Fruit fly (Drosophila melanogaster): ENCODE results near the gene CG6696.

CG6696 gene

dm6 chrX:18613434-18613833 lies 48.5 kb downstream of the CG6696 start (continued):
- TF ChIP-seq pan (optimal IDR thresholded peaks at IDR 0.05) (no peak), pan (GFP tag; optimal IDR thresholded peaks at IDR 0.05 in 1 of 2, IDR thresholded peaks at IDR 0.05 in 1 of 2) (peak in 1 of 2 experiments; percentile 12), Lhr (GFP tag; optimal IDR thresholded peaks at IDR 0.05) (no peak), Gug (GFP tag; IDR thresholded peaks at IDR 0.05) (no peak), CG10959 (GFP tag; IDR thresholded peaks at IDR 0.05) (no peak), Hmx (GFP tag; optimal IDR thresholded peaks at IDR 0.05) (no peak), insv (GFP tag; optimal IDR thresholded peaks at IDR 0.05) (no peak), Hmr (GFP tag; optimal IDR thresholded peaks at IDR 0.05) (peak; percentile 5), wek (GFP tag; optimal IDR thresholded peaks at IDR 0.05) (no peak), Lpt (GFP tag; optimal IDR thresholded peaks at IDR 0.05) (no peak), ac (GFP tag; optimal IDR thresholded peaks at IDR 0.05) (no peak), zfh1 (GFP tag; IDR thresholded peaks at IDR 0.05) (no peak), CG3995 (GFP tag; optimal IDR thresholded peaks at IDR 0.05) (no peak), CG30431 (GFP tag; optimal IDR thresholded peaks at IDR 0.05) (no peak), NfI (GFP tag; optimal IDR thresholded peaks at IDR 0.05) (no peak), Sin3A (optimal IDR thresholded peaks at IDR 0.05) (no peak), CG12659 (GFP tag; optimal IDR thresholded peaks at IDR 0.05) (no peak), CG11456 (GFP tag; IDR thresholded peaks at IDR 0.05) (no peak), CG3726 (GFP tag; IDR thresholded peaks at IDR 0.05) (no peak), Xbp1 (GFP tag; optimal IDR thresholded peaks at IDR 0.05) (peak; percentile 18), Pdp1 (GFP tag; optimal IDR thresholded peaks at IDR 0.05) (no peak), CG1647 (GFP tag; optimal IDR thresholded peaks at IDR 0.05) (no peak), ham (GFP tag; IDR thresholded peaks at IDR 0.05) (no peak), CG4617 (GFP tag; optimal IDR thresholded peaks at IDR 0.05; ENCODE audit: borderline replicate concordance) (no peak), inv (GFP tag; IDR thresholded peaks at IDR 0.05; ENCODE audit: partially characterized antibody) (no peak), MESR4 (GFP tag; optimal IDR thresholded peaks at IDR 0.05) (no peak), vfl (GFP tag; optimal IDR thresholded peaks at IDR 0.05) (no peak), HLH4C (GFP tag; IDR thresholded peaks at IDR 0.05; ENCODE audit: partially characterized antibody) (no peak), emc (GFP tag; optimal IDR thresholded peaks at IDR 0.05) (no peak), GATAe (GFP tag; conservative IDR thresholded peaks at IDR 0.05) (no peak), tgo (GFP tag; IDR thresholded peaks at IDR 0.05) (peak; percentile 34; the same call in 1 of the 3 replicates), HLH54F (GFP tag; optimal IDR thresholded peaks at IDR 0.05) (no peak), CG30403 (GFP tag; optimal IDR thresholded peaks at IDR 0.05) (no peak), CG33557 (GFP tag; optimal IDR thresholded peaks at IDR 0.05) (no peak), Trl (optimal IDR thresholded peaks at IDR 0.05) (no peak), Trl (GFP tag; optimal IDR thresholded peaks at IDR 0.05) (no peak), CG6791 (GFP tag; IDR thresholded peaks at IDR 0.05; ENCODE audit: partially characterized antibody) (no peak), CG11247 (GFP tag; IDR thresholded peaks at IDR 0.05) (no peak), CG3407 (GFP tag; optimal IDR thresholded peaks at IDR 0.05) (no peak), kah (GFP tag; optimal IDR thresholded peaks at IDR 0.05) (no peak), Scr (GFP tag; IDR thresholded peaks at IDR 0.05; ENCODE audit: partially characterized antibody) (no peak), fru (optimal IDR thresholded peaks at IDR 0.05) (no peak), chm (GFP tag; IDR thresholded peaks at IDR 0.05) (no peak), dysf (GFP tag; IDR thresholded peaks at IDR 0.05) (0 out of 3 replicates have a peak, but pooled peaks have one; percentile 15), CG15514 (GFP tag; optimal IDR thresholded peaks at IDR 0.05) (no peak), br (optimal IDR thresholded peaks at IDR 0.05) (no peak), CG34422 (GFP tag; IDR thresholded peaks at IDR 0.05) (no peak; the same call in 2 of the 3 replicates), Poxn (GFP tag; IDR thresholded peaks at IDR 0.05) (no peak), CG11093 (GFP tag; IDR thresholded peaks at IDR 0.05) (no peak), CG12299 (tag; optimal IDR thresholded peaks at IDR 0.05) (no peak), slbo (GFP tag; IDR thresholded peaks at IDR 0.05) (peak; percentile 31; the same call in 1 of the 2 replicates), onecut (GFP tag; IDR thresholded peaks at IDR 0.05) (no peak), phol (tag; optimal IDR thresholded peaks at IDR 0.05) (peak; percentile 38), NFAT (GFP tag; IDR thresholded peaks at IDR 0.05) (no peak)

Data from whole organism, embryonic.